Worm (Caenorhabditis elegans) whole organism, young adult: Measurements from ENCODE around the gene rab-28.
"Not testable (repeated sequence)": the region's sequence is repeated elsewhere in the genome, so short reads cannot be mapped to it uniquely, and the experiment has no call there.

Source experiments
- C06A6.2 ChIP-seq: fragments of 200-800 bp; sonication (Bioruptor generic); conservative IDR thresholded peaks from 2 replicates; pipeline ENCODE4 v1.3.6; 2022; ENCODE audit warnings: missing genetic modification characterization, missing compliant biosample characterization
- C17E4.6 ChIP-seq: fragments of 200-800 bp; sonication (Bioruptor generic); IDR thresholded peaks from 2 replicates; pipeline ENCODE4 v1.3.6; 2022; ENCODE audit warnings: missing genetic modification reagents, missing genetic modification characterization, missing compliant biosample characterization
- F23B12.7 ChIP-seq: sonication (generic microtip); optimal IDR thresholded peaks from 2 replicates; lab custom pipeline; 2017; ENCODE audit warnings: missing genetic modification characterization, mild to moderate bottlenecking, missing compliant biosample characterization, antibody characterized with exemption, moderate library complexity; ENCODE audit not compliant: insufficient read depth
- F52B5.7 ChIP-seq: sonication (generic microtip); optimal IDR thresholded peaks from 2 replicates; lab custom pipeline; 2016; ENCODE audit warnings: mild to moderate bottlenecking, missing genetic modification characterization, missing compliant biosample characterization
- F57C9.4 ChIP-seq: sonication (generic microtip); optimal IDR thresholded peaks from 2 replicates; lab custom pipeline; 2017; ENCODE audit warnings: mild to moderate bottlenecking, missing genetic modification characterization, missing compliant biosample characterization
- K12H6.12 ChIP-seq: fragments of 200-800 bp; sonication (Bioruptor generic); optimal IDR thresholded peaks from 2 replicates; lab custom pipeline; 2018; ENCODE audit warnings: mild to moderate bottlenecking, missing genetic modification characterization, missing compliant biosample characterization
- T07F8.4 ChIP-seq: sonication (generic microtip); optimal IDR thresholded peaks from 2 replicates; lab custom pipeline; 2016; ENCODE audit warnings: mild to moderate bottlenecking, missing genetic modification characterization, moderate library complexity, missing compliant biosample characterization
- Y53F4B.3 ChIP-seq: fragments of 200-800 bp; sonication (Bioruptor generic); IDR thresholded peaks from 2 replicates; pipeline ENCODE4 v1.3.6; 2022; ENCODE audit warnings: missing genetic modification reagents, missing genetic modification characterization, missing compliant biosample characterization
- Y53G8AR.9 ChIP-seq: fragments of 200-800 bp; sonication (Bioruptor generic); conservative IDR thresholded peaks from 2 replicates; pipeline ENCODE4 v1.3.6; 2022; ENCODE audit warnings: missing genetic modification reagents, missing genetic modification characterization, missing compliant biosample characterization
- Y67H2A.10 ChIP-seq: fragments of 200-800 bp; sonication (Bioruptor generic); conservative IDR thresholded peaks from 2 replicates; pipeline ENCODE4 v1.3.6; 2022; ENCODE audit warnings: missing genetic modification reagents, missing genetic modification characterization, missing compliant biosample characterization
- akir-1 ChIP-seq: fragments of 200-800 bp; sonication (Bioruptor generic); optimal IDR thresholded peaks from 2 replicates; lab custom pipeline; 2018; ENCODE audit warnings: mild to moderate bottlenecking, missing genetic modification characterization, moderate library complexity, missing compliant biosample characterization
- ama-1 ChIP-seq, 3 experiments: fragments of 150-350 bp in 1 of 3; sonication (generic microtip) in 2 of 3; optimal IDR thresholded peaks; 2 replicates each; lab custom pipeline; 2014 to 2018; ENCODE audit warnings: missing biosample characterization in 2 of 3, missing genetic modification characterization in 2 of 3, missing genetic modification reagents in 2 of 3
- bed-1 ChIP-seq: fragments of 200-800 bp; sonication (Bioruptor generic); IDR thresholded peaks from 2 replicates; pipeline ENCODE4 v1.3.6; 2022; ENCODE audit warnings: missing genetic modification reagents, missing genetic modification characterization, missing compliant biosample characterization
- ceh-79 ChIP-seq: sonication (generic microtip); optimal IDR thresholded peaks from 2 replicates; lab custom pipeline; 2017; ENCODE audit warnings: mild to moderate bottlenecking, missing genetic modification characterization, missing compliant biosample characterization
- chd-7 ChIP-seq: sonication (generic microtip); optimal IDR thresholded peaks from 2 replicates; lab custom pipeline; 2016; ENCODE audit warnings: mild to moderate bottlenecking, missing genetic modification characterization, moderate library complexity, missing compliant biosample characterization
- dox-1 ChIP-seq: fragments of 200-800 bp; sonication (Bioruptor generic); IDR thresholded peaks from 2 replicates; pipeline ENCODE4 v1.3.6; 2022; ENCODE audit warnings: missing genetic modification reagents, missing genetic modification characterization, missing compliant biosample characterization
- efl-1 ChIP-seq: fragments of 150-350 bp; optimal IDR thresholded peaks from 2 replicates; lab custom pipeline; 2014; ENCODE audit warnings: missing biosample characterization, missing genetic modification reagents, missing genetic modification characterization
- ekl-4 ChIP-seq: fragments of 200-800 bp; sonication (Bioruptor generic); IDR thresholded peaks from 2 replicates; pipeline ENCODE4 v1.3.6; 2022; ENCODE audit warnings: missing genetic modification reagents, missing genetic modification characterization, missing compliant biosample characterization
- gei-17 ChIP-seq: fragments of 200-800 bp; sonication (Bioruptor generic); optimal IDR thresholded peaks from 2 replicates; lab custom pipeline; 2018; ENCODE audit warnings: mild to moderate bottlenecking, missing genetic modification characterization, missing compliant biosample characterization
- hlh-12 ChIP-seq: sonication (generic microtip); optimal IDR thresholded peaks from 2 replicates; lab custom pipeline; 2016; ENCODE audit warnings: missing genetic modification characterization, missing compliant biosample characterization
- hmg-1.2 ChIP-seq: fragments of 200-800 bp; sonication (Bioruptor generic); IDR thresholded peaks from 2 replicates; pipeline ENCODE4 v1.3.6; 2022; ENCODE audit warnings: missing genetic modification reagents, missing genetic modification characterization, missing compliant biosample characterization
- lin-26 ChIP-seq: fragments of 200-800 bp; sonication (Bioruptor generic); IDR thresholded peaks from 2 replicates; pipeline ENCODE4 v1.3.6; 2022; ENCODE audit warnings: missing genetic modification reagents, missing genetic modification characterization, missing compliant biosample characterization
- madf-3 ChIP-seq: fragments of 200-800 bp; sonication (Bioruptor generic); IDR thresholded peaks from 2 replicates; pipeline ENCODE4 v1.3.6; 2022; ENCODE audit warnings: missing genetic modification reagents, missing genetic modification characterization, missing compliant biosample characterization
- nhr-179 ChIP-seq: sonication (generic microtip); optimal IDR thresholded peaks from 2 replicates; lab custom pipeline; 2016; ENCODE audit warnings: mild to moderate bottlenecking, missing genetic modification characterization, missing compliant biosample characterization
- rec-8 ChIP-seq, 2 experiments: sonication (generic microtip); optimal IDR thresholded peaks; 2 replicates each; lab custom pipeline; 2016; ENCODE audit warnings: mild to moderate bottlenecking in 2 of 2, missing genetic modification characterization in 2 of 2, missing genetic modification reagents in 2 of 2, missing genotype in 2 of 2, missing biosample characterization in 1 of 2, missing compliant biosample characterization in 1 of 2, moderate library complexity in 1 of 2
- snpc-1.3 ChIP-seq: sonication (generic microtip); optimal IDR thresholded peaks from 2 replicates; lab custom pipeline; 2017; ENCODE audit warnings: missing genetic modification characterization, mild to moderate bottlenecking, missing compliant biosample characterization, antibody characterized with exemption, moderate library complexity, missing genotype, missing genetic modification reagents; ENCODE audit not compliant: insufficient read depth
- snpc-3.4 ChIP-seq: sonication (generic microtip); optimal IDR thresholded peaks from 2 replicates; lab custom pipeline; 2017; ENCODE audit warnings: missing genetic modification characterization, mild to moderate bottlenecking, missing compliant biosample characterization, antibody characterized with exemption, moderate library complexity, missing genotype, missing genetic modification reagents
- snpc-4 ChIP-seq, 5 experiments: fragments of 150-350 bp in 1 of 5; sonication (generic microtip) in 4 of 5; optimal IDR thresholded peaks; 2 replicates each; lab custom pipeline; 2014 to 2018; ENCODE audit warnings: missing genetic modification characterization in 5 of 5, missing biosample characterization in 3 of 5, antibody characterized with exemption in 2 of 5, mild to moderate bottlenecking in 2 of 5, missing compliant biosample characterization in 2 of 5, missing genotype in 2 of 5, moderate library complexity in 2 of 5, missing genetic modification reagents in 1 of 5
- unc-130 ChIP-seq: sonication (generic microtip); optimal IDR thresholded peaks from 2 replicates; lab custom pipeline; 2016; ENCODE audit warnings: missing genetic modification reagents, missing genetic modification characterization, missing compliant biosample characterization
- ztf-18 ChIP-seq: sonication (generic microtip); optimal IDR thresholded peaks from 2 replicates; lab custom pipeline; 2016; ENCODE audit warnings: missing genotype, mild to moderate bottlenecking, missing genetic modification characterization, missing compliant biosample characterization
- ztf-22 ChIP-seq: fragments of 200-800 bp; sonication (Bioruptor generic); optimal IDR thresholded peaks from 2 replicates; lab custom pipeline; 2018; ENCODE audit warnings: mild to moderate bottlenecking, missing genetic modification characterization, moderate library complexity, missing compliant biosample characterization
- ztf-28 ChIP-seq: fragments of 200-800 bp; sonication (Bioruptor generic); IDR thresholded peaks from 2 replicates; pipeline ENCODE4 v1.3.6; 2022; ENCODE audit warnings: missing genetic modification reagents, missing genetic modification characterization, missing compliant biosample characterization
- ztf-3 ChIP-seq: fragments of 200-800 bp; sonication (Bioruptor generic); optimal IDR thresholded peaks from 2 replicates; lab custom pipeline; 2018; ENCODE audit warnings: mild to moderate bottlenecking, missing genetic modification characterization, missing compliant biosample characterization
- ztf-6 ChIP-seq: fragments of 200-800 bp; sonication (Bioruptor generic); IDR thresholded peaks from 2 replicates; pipeline ENCODE4 v1.3.6; 2022; ENCODE audit warnings: missing genetic modification reagents, missing genetic modification characterization, missing compliant biosample characterization

Gene rab-28

ce11 chrIV:9249219-9249618 is 5.4 kb upstream of the rab-28 start, which contains the start of gene Y11D7A.7:
Gene Y11D7A.7, plus strand, starts transcription at chrIV:9249519.
- not testable (repeated sequence) for TF ChIP-seq ztf-18 (tag; lab: Kevin White, UChicago); hmg-1.2 (GFP tag; lab: Robert Waterston, UW); Y67H2A.10

ce11 chrIV:9245423-9245822 is 1.6 kb upstream of the rab-28 start, which contains the start of gene Y11D7A.5:
Gene Y11D7A.5, minus strand, starts transcription at chrIV:9245523.
- TF ChIP-seq ztf-6 (GFP tag; lab: Robert Waterston, UW) (no peak), Y53F4B.3 (GFP tag; lab: Robert Waterston, UW) (no peak), F57C9.4 (no peak), ztf-3 (GFP tag; lab: Kevin White, UChicago) (no peak)

- TF ChIP-seq ztf-28 (GFP tag; lab: Robert Waterston, UW): no peak
- TF ChIP-seq chd-7 (tag; lab: Kevin White, UChicago): no peak
- TF ChIP-seq T07F8.4 (tag; lab: Kevin White, UChicago): no peak
- TF ChIP-seq bed-1: no peak
- TF ChIP-seq hlh-12 (tag; lab: Kevin White, UChicago): no peak
- no peak for TF ChIP-seq Y53G8AR.9 (GFP tag; lab: Robert Waterston, UW)
- TF ChIP-seq C17E4.6 (GFP tag; lab: Robert Waterston, UW): no peak
- no peak for TF ChIP-seq C06A6.2 (GFP tag; lab: Robert Waterston, UW)
- TF ChIP-seq F23B12.7 (tag; lab: Kevin White, UChicago): no peak
- TF ChIP-seq K12H6.12: no peak
- TF ChIP-seq snpc-1.3 (tag; lab: Kevin White, UChicago): no peak
- no peak for TF ChIP-seq ekl-4
- no peak for TF ChIP-seq dox-1 (GFP tag; lab: Robert Waterston, UW)
- TF ChIP-seq lin-26: no peak
- TF ChIP-seq ceh-79 (tag; lab: Kevin White, UChicago): no peak
- TF ChIP-seq, all 124 proteins: peak for 0
Observed at ce11 chrIV:9239151-9239550, 4.7 kb downstream of the rab-28 start.

ce11 chrIV:9232421-9233141 is 11.2 kb downstream of the rab-28 start, which contains the start of gene Y11D7A.3:
Gene Y11D7A.3, plus strand, starts transcription at chrIV:9233091.
- TF ChIP-seq ztf-22: no peak

ce11 chrIV:9227650-9228049 is 16.2 kb downstream of the rab-28 start:
- TF ChIP-seq K12H6.12: no peak
- no peak for TF ChIP-seq gei-17 (GFP tag; lab: Kevin White, UChicago)
- TF ChIP-seq unc-130 (GFP tag; lab: Kevin White, UChicago): no peak
- no peak for TF ChIP-seq efl-1
- TF ChIP-seq snpc-3.4: no peak
- TF ChIP-seq nhr-179 (tag; lab: Kevin White, UChicago): no peak
- no peak for TF ChIP-seq madf-3 (GFP tag; lab: Robert Waterston, UW)
- TF ChIP-seq akir-1 (GFP tag; lab: Kevin White, UChicago): no peak
- TF ChIP-seq snpc-4 (GFP tag; optimal IDR thresholded peaks at IDR 0.05; lab: Kevin White, UChicago): no peak
- TF ChIP-seq snpc-4 (tag; optimal IDR thresholded peaks at IDR 0.05; lab: Kevin White, UChicago): no peak
- TF ChIP-seq F52B5.7: no peak
- TF ChIP-seq ama-1 (optimal IDR thresholded peaks at IDR 0.05; lab: Kevin White, UChicago): no peak
- TF ChIP-seq ama-1 (GFP tag; optimal IDR thresholded peaks at IDR 0.05; lab: Kevin White, UChicago): no peak
- no peak for TF ChIP-seq rec-8 (tag; optimal IDR thresholded peaks at IDR 0.05; lab: Kevin White, UChicago)
